Fruit fly (Drosophila melanogaster) whole organism, embryonic: Measurements from ENCODE around the gene wisp.

Experiments used
- ATbp ChIP-seq: fragments of 200-800 bp; sonication (Bioruptor generic); optimal IDR thresholded peaks from 2 replicates; lab custom pipeline; 2017; ENCODE audit warnings: missing biosample characterization, mild to moderate bottlenecking, missing genetic modification characterization, missing genetic modification reagents
- Asciz ChIP-seq: fragments of 200-800 bp; sonication (Bioruptor generic); optimal IDR thresholded peaks from 2 replicates; lab custom pipeline; 2017; ENCODE audit warnings: missing biosample characterization, mild to moderate bottlenecking, missing genetic modification characterization, missing genetic modification reagents
- CG11093 ChIP-seq: fragments of 200-800 bp; sonication (Bioruptor generic); IDR thresholded peaks from 3 replicates; pipeline ENCODE4 v1.3.6; 2022; ENCODE audit warnings: missing biosample characterization, missing genetic modification characterization
- CG12659 ChIP-seq: fragments of 200-800 bp; sonication (Bioruptor generic); optimal IDR thresholded peaks from 3 replicates; lab custom pipeline; 2017; ENCODE audit warnings: mild to moderate bottlenecking, missing biosample characterization, missing genetic modification reagents, missing genetic modification characterization
- CG13424 ChIP-seq: fragments of 200-800 bp; sonication (Bioruptor generic); optimal IDR thresholded peaks from 2 replicates; lab custom pipeline; 2019; ENCODE audit warnings: missing biosample characterization, mild to moderate bottlenecking, missing genetic modification characterization, moderate library complexity
- CG14014 ChIP-seq: fragments of 200-800 bp; sonication (Bioruptor generic); IDR thresholded peaks from 2 replicates; pipeline ENCODE4 v1.3.6; 2022; ENCODE audit warnings: missing biosample characterization, missing genetic modification characterization
- CG14965 ChIP-seq: fragments of 200-800 bp; sonication (Bioruptor generic); optimal IDR thresholded peaks from 2 replicates; lab custom pipeline; 2016; ENCODE audit warnings: missing biosample characterization, missing genetic modification characterization, borderline replicate concordance
- CG15696 ChIP-seq: fragments of 200-800 bp; sonication (Bioruptor generic); optimal IDR thresholded peaks from 2 replicates; lab custom pipeline; 2019; ENCODE audit warnings: missing biosample characterization, mild to moderate bottlenecking, missing genetic modification characterization, moderate library complexity
- CG17328 ChIP-seq: fragments of 200-800 bp; sonication (Bioruptor generic); IDR thresholded peaks from 2 replicates; pipeline ENCODE4 v1.3.6; 2022; ENCODE audit warnings: missing biosample characterization, missing genetic modification characterization
- CG18764 ChIP-seq: fragments of 200-800 bp; sonication (Bioruptor generic); optimal IDR thresholded peaks from 3 replicates; lab custom pipeline; 2016; ENCODE audit warnings: missing biosample characterization, missing genetic modification characterization
- CG32532 ChIP-seq: fragments of 200-800 bp; sonication (Bioruptor generic); IDR thresholded peaks from 2 replicates; pipeline ENCODE4 v1.3.6; 2022; ENCODE audit warnings: missing biosample characterization, missing genetic modification characterization
- CG32772 ChIP-seq: fragments of 200-800 bp; sonication (Bioruptor generic); IDR thresholded peaks from 2 replicates; pipeline ENCODE4 v1.3.6; 2022; ENCODE audit warnings: missing biosample characterization, missing genetic modification characterization
- CG6175 ChIP-seq: fragments of 200-800 bp; sonication (Bioruptor generic); IDR thresholded peaks from 3 replicates; pipeline ENCODE4 v1.3.6; 2022; ENCODE audit warnings: missing biosample characterization, missing genetic modification characterization
- CG6765 ChIP-seq: fragments of 200-800 bp; sonication (Bioruptor generic); optimal IDR thresholded peaks from 3 replicates; lab custom pipeline; 2017; ENCODE audit warnings: missing biosample characterization, mild to moderate bottlenecking, missing genetic modification characterization
- CrebB ChIP-seq: fragments of 200-800 bp; sonication (Bioruptor generic); optimal IDR thresholded peaks from 3 replicates; lab custom pipeline; 2018; ENCODE audit warnings: missing biosample characterization, mild to moderate bottlenecking, missing genetic modification characterization
- D19A ChIP-seq: fragments of 200-800 bp; optimal IDR thresholded peaks from 3 replicates; lab custom pipeline; 2019; ENCODE audit warnings: missing biosample characterization, mild to moderate bottlenecking, missing genetic modification characterization, moderate library complexity
- Dip2 ChIP-seq: fragments of 200-800 bp; sonication (Bioruptor generic); IDR thresholded peaks from 2 replicates; pipeline ENCODE4 v1.3.6; 2022; ENCODE audit warnings: missing biosample characterization, missing genetic modification characterization
- Drgx ChIP-seq: fragments of 200-800 bp; sonication (Bioruptor generic); IDR thresholded peaks from 2 replicates; pipeline ENCODE4 v1.3.6; 2022; ENCODE audit warnings: missing biosample characterization, missing genetic modification characterization
- Ets65A ChIP-seq: fragments of 200-800 bp; sonication (Bioruptor generic); peaks from one replicate; lab custom pipeline; 2016; ENCODE audit warnings: missing biosample characterization, missing genetic modification characterization
- Fer2 ChIP-seq: fragments of 200-800 bp; sonication (Bioruptor generic); optimal IDR thresholded peaks from 2 replicates; lab custom pipeline; 2018; ENCODE audit warnings: missing biosample characterization, mild to moderate bottlenecking, missing genetic modification characterization, moderate library complexity
- H15 ChIP-seq: fragments of 200-800 bp; sonication (Bioruptor generic); IDR thresholded peaks from 3 replicates; pipeline ENCODE4 v1.3.6; 2022; ENCODE audit warnings: missing biosample characterization, missing genetic modification characterization
- HHEX ChIP-seq: fragments of 200-800 bp; sonication (Bioruptor generic); optimal IDR thresholded peaks from 3 replicates; lab custom pipeline; 2017; ENCODE audit warnings: missing biosample characterization, mild to moderate bottlenecking, missing genetic modification characterization, missing genetic modification reagents
- MBD-R2 ChIP-seq: fragments of 200-800 bp; sonication (Bioruptor generic); IDR thresholded peaks from 2 replicates; pipeline ENCODE4 v1.3.6; 2022; ENCODE audit warnings: missing biosample characterization, missing genetic modification characterization
- Meics ChIP-seq: fragments of 200-800 bp; sonication (Bioruptor generic); optimal IDR thresholded peaks from 2 replicates; lab custom pipeline; 2017; ENCODE audit warnings: missing biosample characterization, mild to moderate bottlenecking, missing genetic modification characterization
- Oaz ChIP-seq: fragments of 200-800 bp; sonication (Bioruptor generic); IDR thresholded peaks from 2 replicates; pipeline ENCODE4 v1.3.6; 2022; ENCODE audit warnings: missing biosample characterization, missing genetic modification characterization
- Rfx ChIP-seq: fragments of 200-800 bp; sonication (Bioruptor generic); IDR thresholded peaks from 2 replicates; pipeline ENCODE4 v1.3.6; 2022; ENCODE audit warnings: missing biosample characterization, missing genetic modification characterization
- Rx ChIP-seq: fragments of 200-800 bp; sonication (Bioruptor generic); IDR thresholded peaks from 2 replicates; pipeline ENCODE4 v1.3.6; 2022; ENCODE audit warnings: missing biosample characterization, missing genetic modification characterization
- Side ChIP-seq: fragments of 200-800 bp; sonication (Bioruptor generic); optimal IDR thresholded peaks from 2 replicates; lab custom pipeline; 2016; ENCODE audit warnings: missing biosample characterization, missing genetic modification characterization
- Xrp1 ChIP-seq: fragments of 200-800 bp; sonication (Bioruptor generic); IDR thresholded peaks from 2 replicates; pipeline ENCODE4 v1.3.6; 2022; ENCODE audit warnings: missing biosample characterization, missing genetic modification characterization
- al ChIP-seq: fragments of 200-800 bp; sonication (Bioruptor generic); IDR thresholded peaks from 2 replicates; pipeline ENCODE4 v1.3.6; 2022; ENCODE audit warnings: missing biosample characterization, missing genetic modification characterization
- ase ChIP-seq: fragments of 200-800 bp; sonication (Bioruptor generic); IDR thresholded peaks from 3 replicates; pipeline ENCODE4 v1.3.6; 2022; ENCODE audit warnings: missing biosample characterization, missing genetic modification characterization
- az2 ChIP-seq: fragments of 200-800 bp; sonication (Bioruptor generic); optimal IDR thresholded peaks from 3 replicates; lab custom pipeline; 2016; ENCODE audit warnings: missing biosample characterization, missing genetic modification characterization
- btn ChIP-seq: fragments of 200-800 bp; sonication (Bioruptor generic); optimal IDR thresholded peaks from 2 replicates; lab custom pipeline; 2016; ENCODE audit warnings: missing biosample characterization, missing genetic modification characterization
- ci ChIP-seq: fragments of 200-800 bp; sonication (Bioruptor generic); IDR thresholded peaks from 3 replicates; pipeline ENCODE4 v1.3.6; 2022; ENCODE audit warnings: missing biosample characterization, missing genetic modification characterization
- crp ChIP-seq, 2 experiments: fragments of 200-800 bp; sonication (Bioruptor generic); optimal IDR thresholded peaks; 2 replicates in 1 of 2; 3 replicates in 1 of 2; lab custom pipeline; 2017; ENCODE audit warnings: missing biosample characterization in 2 of 2, missing genetic modification characterization in 2 of 2, mild to moderate bottlenecking in 1 of 2, moderate library complexity in 1 of 2
- fd102C ChIP-seq: fragments of 200-800 bp; sonication (Bioruptor generic); optimal IDR thresholded peaks from 2 replicates; lab custom pipeline; 2018; ENCODE audit warnings: missing biosample characterization, mild to moderate bottlenecking, missing genetic modification characterization, moderate library complexity
- ind ChIP-seq: fragments of 200-800 bp; sonication (Bioruptor generic); optimal IDR thresholded peaks from 3 replicates; lab custom pipeline; 2016; ENCODE audit warnings: missing biosample characterization, missing genetic modification characterization
- lab ChIP-seq: fragments of 200-800 bp; sonication (Bioruptor generic); optimal IDR thresholded peaks from 3 replicates; lab custom pipeline; 2017; ENCODE audit warnings: missing biosample characterization, missing genetic modification characterization, mild to moderate bottlenecking, moderate library complexity, missing genetic modification reagents
- nmo ChIP-seq: fragments of 200-800 bp; sonication (Bioruptor generic); optimal IDR thresholded peaks from 2 replicates; lab custom pipeline; 2018; ENCODE audit warnings: missing biosample characterization, mild to moderate bottlenecking, missing genetic modification characterization, moderate library complexity
- org-1 ChIP-seq: fragments of 200-800 bp; sonication (Bioruptor generic); optimal IDR thresholded peaks from 2 replicates; lab custom pipeline; 2017; ENCODE audit warnings: missing biosample characterization, missing genetic modification characterization
- pum ChIP-seq: fragments of 200-800 bp; sonication (Bioruptor generic); optimal IDR thresholded peaks from 2 replicates; lab custom pipeline; 2016; ENCODE audit warnings: missing biosample characterization, missing genetic modification characterization
- ro ChIP-seq: fragments of 200-800 bp; sonication (Bioruptor generic); IDR thresholded peaks from 2 replicates; pipeline ENCODE4 v1.3.6; 2022; ENCODE audit warnings: missing biosample characterization, missing genetic modification characterization
- row ChIP-seq: fragments of 200-800 bp; sonication (Bioruptor generic); IDR thresholded peaks from 3 replicates; pipeline ENCODE4 v1.3.6; 2022; ENCODE audit warnings: missing biosample characterization, missing genetic modification characterization
- slbo ChIP-seq: fragments of 200-800 bp; sonication (Bioruptor generic); IDR thresholded peaks from 2 replicates; pipeline ENCODE4 v1.3.6; 2022; ENCODE audit warnings: missing biosample characterization, missing genetic modification characterization
- tgo ChIP-seq: fragments of 200-800 bp; sonication (Bioruptor generic); IDR thresholded peaks from 3 replicates; pipeline ENCODE4 v1.3.6; 2022; ENCODE audit warnings: missing biosample characterization, missing genetic modification characterization

The wisp gene

DNA sequence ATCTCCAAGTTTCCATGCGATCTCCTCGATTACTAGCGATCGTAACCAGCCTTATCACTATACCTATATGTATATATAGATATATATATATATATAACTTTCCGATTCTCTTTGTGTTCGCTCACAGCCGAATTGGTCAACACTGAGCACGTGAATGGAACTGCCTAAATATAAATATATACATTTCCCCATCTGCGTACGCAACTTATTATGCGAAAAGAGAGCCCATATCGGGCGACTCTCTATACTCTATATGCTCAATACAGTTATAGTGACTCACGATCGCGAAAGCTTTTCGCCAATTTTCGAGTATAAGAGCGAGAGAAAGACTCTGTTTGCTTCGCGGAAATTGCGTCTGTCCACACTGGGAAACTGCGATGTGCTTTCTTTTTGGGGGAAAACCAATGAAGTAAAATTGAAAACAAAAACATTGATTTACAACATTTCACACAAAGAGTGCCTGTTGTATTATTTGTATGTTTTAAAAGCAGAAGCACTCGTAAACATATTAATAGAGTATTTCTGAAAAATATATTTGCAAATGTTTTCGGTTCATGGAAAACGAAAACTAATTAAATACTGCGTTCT lies 29.0 kb downstream of the wisp start (continued):
- no peak for TF ChIP-seq tgo (GFP tag; lab: Robert Waterston, UW)
- TF ChIP-seq ci (GFP tag; lab: Robert Waterston, UW) = no peak
- TF ChIP-seq Dip2 (GFP tag; lab: Robert Waterston, UW) = no peak
- TF ChIP-seq fd102C (GFP tag; lab: Kevin White, UChicago) = no peak
- TF ChIP-seq nmo (GFP tag; lab: Kevin White, UChicago) = no peak
- no peak for TF ChIP-seq Asciz (GFP tag; lab: Kevin White, UChicago)
- peak; percentile 31 for TF ChIP-seq lab
- TF ChIP-seq ro = no peak
- TF ChIP-seq CG13424 (tag; lab: Kevin White, UChicago) = no peak
- TF ChIP-seq CG6175 = no peak

DNA sequence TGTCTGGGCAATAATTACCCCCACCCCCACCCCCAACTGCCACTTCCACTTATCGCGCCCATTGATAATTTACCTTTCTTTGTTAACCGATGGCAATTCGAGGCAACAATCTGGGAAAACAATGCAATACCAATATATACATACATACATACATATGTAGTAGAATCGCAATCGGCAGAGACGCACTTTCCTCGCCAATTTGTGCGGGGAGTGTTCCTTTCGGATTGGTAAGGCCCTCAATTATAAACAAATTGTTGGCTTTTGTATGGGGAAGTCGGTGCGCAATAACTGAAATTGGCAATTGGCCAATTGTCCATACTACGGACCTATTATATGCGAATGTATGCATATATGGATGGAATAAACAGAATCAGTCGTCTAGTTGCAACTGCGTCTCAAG lies 30.0 kb downstream of the wisp start:
- TF ChIP-seq Fer2 (tag; lab: Kevin White, UChicago) (no peak), Ets65A (GFP tag; lab: Kevin White, UChicago) (peak; percentile 51)

DNA sequence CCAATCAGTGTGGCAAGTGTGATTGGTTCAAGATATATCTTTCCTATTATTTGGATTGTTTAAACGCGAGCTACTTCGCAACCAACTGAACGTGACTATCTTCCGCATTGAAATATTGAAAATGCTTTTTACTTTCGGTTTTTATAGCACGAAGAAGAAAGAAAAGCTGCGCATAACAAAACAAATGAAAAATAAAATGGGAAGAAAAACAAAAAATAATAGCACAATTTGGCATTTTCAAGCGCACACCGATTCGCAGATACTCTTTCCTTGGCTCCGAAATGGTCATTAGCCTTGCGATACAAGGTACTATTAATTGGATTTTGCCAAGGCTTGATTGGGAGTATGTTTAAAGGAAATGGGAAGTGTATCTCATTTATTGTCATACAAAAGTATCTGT lies 30.8 kb downstream of the wisp start, which contains the start of gene Sclp:
TSS of gene Sclp (minus strand) at position 101 of the 400 bp plus-strand sequence.
- TF ChIP-seq D19A (tag; lab: Kevin White, UChicago) (peak; percentile 75), crp (GFP tag; optimal IDR thresholded peaks at IDR 0.05; lab: Kevin White, UChicago) (no peak), btn (no peak)

DNA sequence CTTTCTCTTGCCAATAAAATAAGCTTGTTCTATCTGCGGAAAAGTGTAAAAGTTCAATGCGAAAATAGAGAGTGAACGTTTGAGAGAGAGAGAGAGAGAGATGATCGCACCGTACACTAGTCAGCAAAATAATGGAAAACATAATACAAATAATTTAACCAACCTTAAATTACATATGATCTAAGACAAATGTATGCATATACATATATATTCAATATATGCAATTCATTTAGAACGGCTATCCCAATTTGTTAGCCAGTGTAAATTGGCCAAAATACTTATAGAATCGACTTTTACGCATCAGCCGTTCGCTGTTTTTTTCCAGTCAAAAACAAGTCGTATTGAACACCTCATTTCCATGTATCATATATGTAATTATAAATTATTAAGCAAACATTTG lies 31.5 kb downstream of the wisp start:
- TF ChIP-seq lab (peak; percentile 65), slbo (GFP tag; lab: Robert Waterston, UW) (peak; percentile 79), CG11093 (GFP tag; lab: Robert Waterston, UW) (peak; percentile 55; the same call in 1 of the 3 replicates), CG18764 (peak; percentile 4), Side (GFP tag; lab: Kevin White, UChicago) (no peak), CG14014 (GFP tag; lab: Robert Waterston, UW) (peak; percentile 78), Oaz (peak; percentile 32; the same call in 1 of the 2 replicates), CG15696 (tag; lab: Kevin White, UChicago) (no peak), ind (peak; percentile 43), row (GFP tag; lab: Robert Waterston, UW) (peak; percentile 72), Meics (peak; percentile 58), org-1 (no peak), pum (GFP tag; lab: Kevin White, UChicago) (no peak), CG17328 (peak; percentile 71; the same call in 1 of the 2 replicates), H15 (GFP tag; lab: Robert Waterston, UW) (peak; percentile 61; the same call in 1 of the 3 replicates), CG32532 (GFP tag; lab: Robert Waterston, UW) (peak; percentile 88), CrebB (tag; lab: Kevin White, UChicago) (peak; percentile 18), ATbp (peak; percentile 34), CG32772 (peak; percentile 46; the same call in 1 of the 2 replicates), HHEX (peak; percentile 13), CG14965 (no peak), MBD-R2 (peak; percentile 48; the same call in 1 of the 2 replicates), Rx (0 out of 2 replicates have a peak, but pooled peaks have one; percentile 43), Drgx (peak; percentile 79), ase (GFP tag; lab: Robert Waterston, UW) (peak; percentile 66; the same call in 2 of the 3 replicates), CG6765 (GFP tag; lab: Kevin White, UChicago) (no peak), CG12659 (GFP tag; lab: Kevin White, UChicago) (peak; percentile 25), az2 (GFP tag; lab: Kevin White, UChicago) (no peak), Rfx (GFP tag; lab: Robert Waterston, UW) (peak; percentile 90), Xrp1 (GFP tag; lab: Robert Waterston, UW) (peak; percentile 64; the same call in 1 of the 2 replicates), D19A (tag; lab: Kevin White, UChicago) (no peak), al (peak; percentile 56)
